Worm (Caenorhabditis elegans): ENCODE data around the gene K09C8.8.

ce11 chrX:11008954-11009353, 38.2 kb downstream of the K09C8.8 start, which contains the start of gene ttr-31:
- TF ChIP-seq him-1 (tag; optimal IDR thresholded peaks at IDR 0.05) (no peak), W03F9.2 (tag; optimal IDR thresholded peaks at IDR 0.05) (no peak)
